Worm (Caenorhabditis elegans) whole organism, L4/young adult: ENCODE results near the gene got-2.2.

Experiments
- W03F9.2 ChIP-seq: fragments of 150-350 bp; optimal IDR thresholded peaks from 2 replicates; lab custom pipeline; 2014; ENCODE audit warnings: missing biosample characterization, missing genetic modification characterization
- dao-5 ChIP-seq: sonication (generic microtip); optimal IDR thresholded peaks from 2 replicates; lab custom pipeline; 2016; ENCODE audit warnings: missing genotype, missing genetic modification characterization, moderate library complexity, missing compliant biosample characterization
- him-1 ChIP-seq: sonication (generic microtip); optimal IDR thresholded peaks from 2 replicates; lab custom pipeline; 2016; ENCODE audit warnings: missing genotype, missing genetic modification reagents, missing genetic modification characterization, missing compliant biosample characterization

got-2.2 gene

ce11 chrX:6221097-6221496, 19.7 kb upstream of the got-2.2 start:
- no peak for TF ChIP-seq him-1 (tag; lab: Kevin White, UChicago)
- TF ChIP-seq dao-5 (tag; lab: Kevin White, UChicago) = no peak
- TF ChIP-seq W03F9.2 (tag; lab: Kevin White, UChicago) = no peak

- TF ChIP-seq him-1 (tag; lab: Kevin White, UChicago) = no peak
- TF ChIP-seq W03F9.2 (tag; lab: Kevin White, UChicago) = no peak
- no peak for TF ChIP-seq dao-5 (tag; lab: Kevin White, UChicago)
These were observed 15.9 kb upstream of the got-2.2 start for ce11 chrX:6224841-6225240.

DNA sequence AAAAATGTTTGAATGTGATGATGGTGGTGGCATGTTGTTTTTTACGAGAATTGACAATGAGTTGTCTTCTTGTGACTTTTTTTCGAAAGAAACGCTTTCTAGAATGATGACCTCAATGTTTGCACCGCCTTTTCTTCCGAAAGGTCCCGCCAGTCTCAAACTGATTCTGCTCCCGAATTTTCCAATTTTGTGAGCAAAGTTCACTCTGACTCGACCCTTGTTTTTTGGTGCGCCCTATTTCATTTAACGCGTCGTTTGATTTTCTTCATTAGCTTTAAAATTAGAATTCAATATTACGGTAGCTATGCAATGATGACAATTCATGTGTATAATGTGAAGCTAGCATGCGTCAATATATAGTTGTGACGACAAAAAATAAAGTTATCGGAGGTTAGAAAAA, 10.1 kb upstream of the got-2.2 start, which contains the start of gene lite-1:
TSS of gene lite-1 (minus strand) at position 101 of the 400 bp plus-strand sequence.
- TF ChIP-seq W03F9.2 (tag; lab: Kevin White, UChicago) = no peak
- TF ChIP-seq him-1 (tag; lab: Kevin White, UChicago) = no peak
- no peak for TF ChIP-seq dao-5 (tag; lab: Kevin White, UChicago)

- TF ChIP-seq him-1 (tag; lab: Kevin White, UChicago) = no peak
These were observed 7.7 kb upstream of the got-2.2 start, which contains the start of gene C14F11.4 for ce11 chrX:6232998-6233626. TSS of gene C14F11.4 (minus strand) at chrX:6233048.

ce11 chrX:6235443-6235842, 5.3 kb upstream of the got-2.2 start, which contains the start of gene hsp-43:
TSS of gene hsp-43 (minus strand) at chrX:6235543.
- TF ChIP-seq him-1 (tag; lab: Kevin White, UChicago) (no peak), W03F9.2 (tag; lab: Kevin White, UChicago) (no peak), dao-5 (tag; lab: Kevin White, UChicago) (no peak)

DNA sequence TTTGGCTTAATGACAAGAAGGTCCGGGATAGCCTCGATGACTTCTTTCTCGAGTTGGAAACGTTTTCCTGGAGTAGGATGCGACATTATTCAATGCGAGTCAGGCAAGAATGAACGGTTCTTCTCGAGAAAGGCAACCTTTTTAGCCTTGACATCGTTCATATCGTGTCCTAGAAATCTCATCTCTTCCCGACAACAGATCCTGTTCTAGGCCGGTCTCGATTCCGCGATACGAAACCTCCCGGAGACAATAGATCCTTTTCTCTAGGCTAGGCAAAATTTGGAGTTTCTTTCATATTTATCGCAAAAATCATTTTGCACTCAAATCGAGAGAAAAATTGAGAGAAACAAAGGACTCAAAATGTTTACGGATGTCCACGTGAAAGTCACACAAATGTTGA, 1.8 kb upstream of the got-2.2 start, which contains the start of gene rml-3:
TSS of gene rml-3 (minus strand) at position 93 of the 400 bp plus-strand sequence.
- TF ChIP-seq dao-5 (tag; lab: Kevin White, UChicago) (no peak), W03F9.2 (tag; lab: Kevin White, UChicago) (no peak), him-1 (tag; lab: Kevin White, UChicago) (no peak)

- no peak for TF ChIP-seq W03F9.2 (tag; lab: Kevin White, UChicago)
- TF ChIP-seq dao-5 (tag; lab: Kevin White, UChicago) = no peak
- no peak for TF ChIP-seq him-1 (tag; lab: Kevin White, UChicago)
These were observed 700 bp upstream of the got-2.2 start for ce11 chrX:6239927-6240639.

ce11 chrX:6245499-6245898, 4.7 kb downstream of the got-2.2 start:
- TF ChIP-seq dao-5 (tag; lab: Kevin White, UChicago) (no peak), W03F9.2 (tag; lab: Kevin White, UChicago) (no peak)

ce11 chrX:6247013-6247412, 6.2 kb downstream of the got-2.2 start:
- TF ChIP-seq W03F9.2 (tag; lab: Kevin White, UChicago) = no peak
- TF ChIP-seq dao-5 (tag; lab: Kevin White, UChicago) = no peak
- TF ChIP-seq him-1 (tag; lab: Kevin White, UChicago) = no peak

- TF ChIP-seq dao-5 (tag; lab: Kevin White, UChicago) (no peak), him-1 (tag; lab: Kevin White, UChicago) (no peak)
These were observed 7.1 kb downstream of the got-2.2 start for ce11 chrX:6247869-6248268.

- TF ChIP-seq him-1 (tag; lab: Kevin White, UChicago) = no peak
- no peak for TF ChIP-seq W03F9.2 (tag; lab: Kevin White, UChicago)
- TF ChIP-seq dao-5 (tag; lab: Kevin White, UChicago) = no peak
These were observed 8.2 kb downstream of the got-2.2 start for ce11 chrX:6248778-6249658.

ce11 chrX:6250272-6250752, 9.5 kb downstream of the got-2.2 start:
- no peak for TF ChIP-seq him-1 (tag; lab: Kevin White, UChicago)
- TF ChIP-seq dao-5 (tag; lab: Kevin White, UChicago) = no peak
- no peak for TF ChIP-seq W03F9.2 (tag; lab: Kevin White, UChicago)

- TF ChIP-seq him-1 (tag; lab: Kevin White, UChicago) (no peak), W03F9.2 (tag; lab: Kevin White, UChicago) (no peak), dao-5 (tag; lab: Kevin White, UChicago) (no peak)
These were observed 10.1 kb downstream of the got-2.2 start for ce11 chrX:6250866-6251265.
